Fruit fly (Drosophila melanogaster): ENCODE measurements around the gene CG17571.

Gene CG17571

DNA sequence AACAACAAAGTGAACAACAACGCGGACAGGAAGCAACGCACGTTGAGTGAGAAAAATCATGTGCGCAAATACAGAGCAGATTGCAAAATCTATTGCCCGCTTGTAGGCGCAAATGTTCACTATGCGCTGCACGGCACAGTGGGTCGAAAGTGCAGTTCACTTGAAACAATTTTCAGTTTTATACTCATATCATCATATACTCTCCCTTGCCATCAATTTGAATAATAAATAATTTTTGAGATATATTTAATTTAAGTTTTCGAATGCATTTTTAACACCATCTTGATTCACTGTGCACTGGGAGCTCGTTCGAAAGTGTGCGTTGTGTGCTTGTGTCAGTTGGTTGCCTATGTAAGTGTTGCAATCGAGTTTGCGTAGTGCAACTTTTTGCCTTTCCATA is 10.2 kb upstream of the CG17571 start:
- TF ChIP-seq CG15710 (tag; optimal IDR thresholded peaks at IDR 0.05) (peak; percentile 78), CG10348 (GFP tag; IDR thresholded peaks at IDR 0.05) (peak; percentile 29; the same call in 1 of the 2 replicates), EcR (GFP tag; optimal IDR thresholded peaks at IDR 0.05) (no peak), rn (GFP tag; IDR thresholded peaks at IDR 0.05) (peak; percentile 51), CG12605 (GFP tag; IDR thresholded peaks at IDR 0.05) (peak; percentile 82), gl (tag; optimal IDR thresholded peaks at IDR 0.05) (peak; percentile 47), fd96Ca (GFP tag; IDR thresholded peaks at IDR 0.05) (peak; percentile 89), CG34367 (tag; optimal IDR thresholded peaks at IDR 0.05) (peak; percentile 73), CG8301 (tag; optimal IDR thresholded peaks at IDR 0.05) (peak; percentile 72), CG17806 (tag; optimal IDR thresholded peaks at IDR 0.05) (peak; percentile 69), Ets98B (GFP tag; IDR thresholded peaks at IDR 0.05) (peak; percentile 86), CG14655 (GFP tag; optimal IDR thresholded peaks at IDR 0.05) (peak; percentile 76), CG32121 (GFP tag; IDR thresholded peaks at IDR 0.05) (no peak; the same call in 1 of the 2 replicates), CG13204 (GFP tag; optimal IDR thresholded peaks at IDR 0.05) (peak; percentile 15), D1 (tag; optimal IDR thresholded peaks at IDR 0.05) (no peak), CG8159 (tag; optimal IDR thresholded peaks at IDR 0.05) (peak; percentile 70), Pif1B (GFP tag; optimal IDR thresholded peaks at IDR 0.05) (peak; percentile 72), CG9948 (tag; optimal IDR thresholded peaks at IDR 0.05) (peak; percentile 64), Snoo (tag; optimal IDR thresholded peaks at IDR 0.05) (peak; percentile 61), CG4496 (GFP tag; IDR thresholded peaks at IDR 0.05) (peak; percentile 91), Pif1A (GFP tag; optimal IDR thresholded peaks at IDR 0.05) (peak; percentile 67)

DNA sequence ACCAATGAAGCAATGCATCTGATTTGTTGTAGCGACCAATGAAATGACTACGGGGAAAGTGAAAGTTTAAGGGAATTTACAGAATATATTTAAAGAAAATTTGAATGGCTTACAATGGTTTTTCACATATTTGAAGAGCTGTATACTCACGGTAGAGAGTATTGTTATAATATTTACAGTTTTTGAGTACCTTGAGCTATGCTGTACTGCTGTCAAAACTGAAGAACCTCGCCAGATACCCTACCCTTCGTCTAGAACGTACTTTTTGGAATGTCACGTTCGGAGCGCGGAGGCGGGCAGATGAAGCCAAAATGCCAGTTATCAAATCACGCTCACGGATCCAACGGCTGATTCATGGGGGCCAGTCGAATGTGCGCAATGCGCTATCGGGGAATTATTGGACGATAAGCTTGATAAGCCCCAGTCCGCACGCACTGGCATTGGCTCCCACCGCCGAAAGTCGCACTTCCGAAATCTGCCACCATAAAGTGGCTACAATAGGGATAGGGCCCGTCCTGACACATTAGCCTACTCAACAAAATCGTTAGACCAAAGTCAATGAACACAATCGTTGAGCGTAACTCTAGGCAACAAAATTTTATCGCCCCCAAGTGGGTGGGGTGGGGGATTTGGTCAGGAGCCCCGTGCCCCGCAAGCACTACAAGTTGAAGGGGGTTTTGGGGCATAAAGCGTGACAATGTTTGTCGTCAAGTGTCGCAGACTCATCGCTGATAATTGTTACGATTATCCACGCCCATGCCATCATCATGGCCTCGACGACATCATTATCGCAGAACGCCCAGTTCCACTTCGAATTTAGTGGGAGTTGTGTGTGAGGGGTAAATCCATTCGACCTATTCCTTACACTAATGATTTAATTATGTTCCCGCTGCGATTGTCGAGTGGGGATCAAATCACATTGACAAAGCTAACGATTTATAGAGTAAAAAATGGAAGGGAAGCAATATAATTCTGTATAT is 7.9 kb upstream of the CG17571 start:
- no peak for TF ChIP-seq EcR (GFP tag; optimal IDR thresholded peaks at IDR 0.05)
- TF ChIP-seq fd96Ca (GFP tag; IDR thresholded peaks at IDR 0.05) = no peak
- TF ChIP-seq CG12605 (GFP tag; IDR thresholded peaks at IDR 0.05) = no peak
- TF ChIP-seq CG10348 (GFP tag; IDR thresholded peaks at IDR 0.05) = no peak
- TF ChIP-seq rn (GFP tag; IDR thresholded peaks at IDR 0.05) = no peak
- TF ChIP-seq gl (tag; optimal IDR thresholded peaks at IDR 0.05) = no peak

DNA sequence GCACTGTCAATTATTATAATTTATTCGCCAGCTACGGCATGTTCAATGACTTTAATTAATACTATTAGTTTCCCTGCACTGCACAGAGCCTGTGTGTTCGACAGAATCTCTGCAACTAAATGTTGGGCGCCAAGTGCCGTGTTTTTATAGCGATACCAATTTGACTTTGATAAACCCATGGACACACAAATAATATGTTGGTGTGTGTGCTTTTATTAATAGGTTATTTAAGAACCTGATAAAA is 7.3 kb upstream of the CG17571 start, which contains the start of gene CG17570:
CG17570 (minus strand) TSS at position 101 of the 244 bp plus-strand sequence.
- TF ChIP-seq CG8301 (tag; optimal IDR thresholded peaks at IDR 0.05) (no peak), CG8159 (tag; optimal IDR thresholded peaks at IDR 0.05) (no peak), CG9948 (tag; optimal IDR thresholded peaks at IDR 0.05) (no peak), rn (GFP tag; IDR thresholded peaks at IDR 0.05) (no peak), Snoo (tag; optimal IDR thresholded peaks at IDR 0.05) (no peak), CG17806 (tag; optimal IDR thresholded peaks at IDR 0.05) (no peak), CG14655 (GFP tag; optimal IDR thresholded peaks at IDR 0.05) (no peak)

DNA sequence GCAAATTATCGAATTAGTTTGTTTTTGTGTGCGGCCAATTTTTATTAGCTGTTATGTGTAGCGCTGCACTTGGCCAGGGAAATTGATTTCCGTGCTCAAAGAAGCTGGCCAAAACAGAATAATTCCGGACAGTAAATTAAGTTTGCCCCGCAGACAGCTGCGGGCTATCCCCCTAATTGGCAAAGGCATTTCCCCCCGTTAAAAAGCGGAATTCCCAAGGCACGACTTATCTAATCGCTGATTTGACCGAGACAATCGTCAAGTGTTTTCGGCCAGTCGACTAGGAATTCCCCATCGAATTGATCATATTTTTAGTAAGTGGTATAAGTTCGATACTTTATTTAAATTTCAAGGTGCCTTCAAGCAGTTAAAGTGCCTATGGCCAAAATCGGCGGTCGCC is 6.1 kb upstream of the CG17571 start:
- TF ChIP-seq CG32121 (GFP tag; IDR thresholded peaks at IDR 0.05) (no peak), Pif1A (GFP tag; optimal IDR thresholded peaks at IDR 0.05) (no peak), Ets98B (GFP tag; IDR thresholded peaks at IDR 0.05) (no peak), fd96Ca (GFP tag; IDR thresholded peaks at IDR 0.05) (no peak), CG17806 (tag; optimal IDR thresholded peaks at IDR 0.05) (no peak), CG15710 (tag; optimal IDR thresholded peaks at IDR 0.05) (no peak), D1 (tag; optimal IDR thresholded peaks at IDR 0.05) (no peak), CG13204 (GFP tag; optimal IDR thresholded peaks at IDR 0.05) (no peak), CG10348 (GFP tag; IDR thresholded peaks at IDR 0.05) (no peak), Pif1B (GFP tag; optimal IDR thresholded peaks at IDR 0.05) (no peak), EcR (GFP tag; optimal IDR thresholded peaks at IDR 0.05) (no peak), CG8301 (tag; optimal IDR thresholded peaks at IDR 0.05) (no peak), CG34367 (tag; optimal IDR thresholded peaks at IDR 0.05) (no peak), CG12605 (GFP tag; IDR thresholded peaks at IDR 0.05) (no peak), gl (tag; optimal IDR thresholded peaks at IDR 0.05) (no peak), CG14655 (GFP tag; optimal IDR thresholded peaks at IDR 0.05) (no peak), CG8159 (tag; optimal IDR thresholded peaks at IDR 0.05) (no peak), CG9948 (tag; optimal IDR thresholded peaks at IDR 0.05) (no peak), rn (GFP tag; IDR thresholded peaks at IDR 0.05) (no peak), Snoo (tag; optimal IDR thresholded peaks at IDR 0.05) (no peak)

DNA sequence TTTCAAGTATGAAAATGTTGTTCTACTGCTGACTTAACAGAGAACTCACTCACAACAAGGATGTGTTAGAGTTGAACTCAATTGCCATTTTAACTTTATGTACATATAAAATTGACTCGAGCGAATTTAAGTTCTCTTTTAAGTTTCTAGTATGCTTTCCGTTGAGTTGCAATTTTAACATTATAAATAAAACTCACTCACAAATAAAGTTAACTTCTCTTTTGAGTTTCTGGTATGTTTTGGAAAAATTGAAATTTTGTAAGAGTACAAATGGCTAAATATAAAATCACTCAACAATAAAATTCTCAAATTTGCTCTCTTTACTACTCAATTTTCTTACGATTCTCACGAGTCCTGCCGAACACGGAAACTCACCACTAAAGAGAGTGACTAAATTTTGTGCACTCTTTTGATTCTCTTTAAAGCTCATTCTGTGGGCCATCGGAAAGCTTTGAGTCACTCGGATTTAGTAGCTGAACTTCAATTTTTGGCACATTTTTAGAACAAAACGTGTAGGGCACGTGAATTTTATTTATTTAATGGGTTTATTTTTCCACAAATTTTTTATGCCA is 14.3 kb downstream of the CG17571 start:
- TF ChIP-seq Pif1A (GFP tag; optimal IDR thresholded peaks at IDR 0.05) = no peak
- no peak for TF ChIP-seq D1 (tag; optimal IDR thresholded peaks at IDR 0.05)
- no peak for TF ChIP-seq CG10348 (GFP tag; IDR thresholded peaks at IDR 0.05)
- no peak for TF ChIP-seq CG13204 (GFP tag; optimal IDR thresholded peaks at IDR 0.05)
- no peak for TF ChIP-seq CG8159 (tag; optimal IDR thresholded peaks at IDR 0.05)

DNA sequence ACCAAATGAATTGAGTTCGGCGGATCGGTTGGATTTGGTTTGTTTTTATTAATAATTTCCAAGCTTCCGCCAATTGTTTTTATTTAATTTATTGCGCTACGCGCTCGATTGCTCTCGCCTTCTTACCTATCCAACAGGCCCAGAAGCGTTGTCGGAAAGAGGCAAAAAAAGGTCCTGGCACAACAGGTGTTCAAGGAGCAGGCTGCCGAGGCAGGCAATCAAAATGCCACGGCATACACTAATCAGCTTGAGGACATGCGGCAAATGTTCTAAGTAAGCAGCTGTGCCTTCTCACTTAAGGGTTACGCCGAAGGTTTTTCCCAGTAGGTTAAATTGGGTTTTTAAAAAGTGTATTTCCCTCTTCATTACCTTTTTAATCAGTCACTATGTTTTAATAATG is 16.8 kb downstream of the CG17571 start:
- TF ChIP-seq CG9948 (tag; optimal IDR thresholded peaks at IDR 0.05) (no peak), CG8301 (tag; optimal IDR thresholded peaks at IDR 0.05) (no peak), CG13204 (GFP tag; optimal IDR thresholded peaks at IDR 0.05) (no peak)

All from whole organism, pupa.